Worm (Caenorhabditis elegans) whole organism, L3 larva: Measurements from ENCODE around the gene T24C4.2.

ENCODE experiments used
- ama-1 ChIP-seq: fragments of 150-350 bp; optimal IDR thresholded peaks from 2 replicates; lab custom pipeline; 2018
- ceh-82 ChIP-seq: fragments of 150-350 bp; optimal IDR thresholded peaks from 2 replicates; lab custom pipeline; 2014; ENCODE audit warnings: missing biosample characterization, missing genetic modification characterization
- fos-1 ChIP-seq: fragments of 150-350 bp; optimal IDR thresholded peaks from 2 replicates; lab custom pipeline; 2014; ENCODE audit warnings: missing biosample characterization, missing genetic modification characterization
- mdl-1 ChIP-seq: fragments of 150-350 bp; optimal IDR thresholded peaks from 2 replicates; lab custom pipeline; 2014; ENCODE audit warnings: missing biosample characterization, missing genetic modification characterization
- mml-1 ChIP-seq: fragments of 150-350 bp; sonication (generic microtip); optimal IDR thresholded peaks from 3 replicates; lab custom pipeline; 2014; ENCODE audit warnings: missing biosample characterization, missing genetic modification characterization
- nfya-1 ChIP-seq: sonication (generic microtip); optimal IDR thresholded peaks from 2 replicates; lab custom pipeline; 2017; ENCODE audit warnings: missing genetic modification characterization, mild to moderate bottlenecking, missing compliant biosample characterization, antibody characterized with exemption, moderate library complexity; ENCODE audit not compliant: insufficient read depth
- nhr-237 ChIP-seq: fragments of 150-350 bp; optimal IDR thresholded peaks from 2 replicates; lab custom pipeline; 2014; ENCODE audit warnings: missing biosample characterization, missing genetic modification characterization
- snpc-4 ChIP-seq: fragments of 150-350 bp; optimal IDR thresholded peaks from 2 replicates; lab custom pipeline; 2014; ENCODE audit warnings: missing biosample characterization, missing genetic modification characterization
- unc-39 ChIP-seq: sonication (generic microtip); optimal IDR thresholded peaks from 4 replicates; lab custom pipeline; 2017; ENCODE audit warnings: missing biosample characterization, missing genetic modification characterization
- unc-62 ChIP-seq: fragments of 150-350 bp; sonication (generic microtip); optimal IDR thresholded peaks from 4 replicates; lab custom pipeline; 2014; ENCODE audit warnings: missing biosample characterization, missing genetic modification reagents, missing genetic modification characterization
- ztf-11 ChIP-seq: fragments of 150-350 bp; optimal IDR thresholded peaks from 2 replicates; lab custom pipeline; 2014; ENCODE audit warnings: missing biosample characterization, missing genetic modification characterization

DNA sequence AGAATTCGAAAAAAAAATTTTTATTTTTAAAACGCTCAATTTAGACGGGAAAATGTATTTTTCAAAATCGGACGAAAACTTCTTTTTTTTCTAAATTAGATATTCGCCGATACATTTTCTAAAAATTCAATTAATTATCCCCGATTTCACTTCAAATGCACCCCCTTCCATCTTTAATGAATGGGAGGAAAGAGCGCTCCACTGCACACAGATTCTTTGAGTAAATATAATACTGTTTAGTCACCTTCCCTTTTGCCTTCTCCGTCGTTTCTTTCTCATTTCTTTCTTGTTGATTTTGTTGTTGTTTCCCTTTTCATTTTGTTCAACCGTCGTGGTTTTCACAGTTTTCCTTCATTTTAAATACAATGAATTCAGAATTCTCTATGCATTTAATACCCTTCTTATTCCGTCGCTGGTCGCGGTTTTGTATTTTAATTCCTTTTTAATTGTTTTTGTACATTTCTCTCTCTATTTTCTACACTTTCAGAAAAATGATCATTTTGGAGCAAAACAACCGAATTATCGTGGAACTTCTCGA, 7.9 kb downstream of the T24C4.2 start, which contains the start of gene arx-4:
- TF ChIP-seq ceh-82 (tag; lab: Kevin White, UChicago) (no peak), ztf-11 (tag; lab: Kevin White, UChicago) (no peak), ama-1 (lab: Kevin White, UChicago) (no peak), mdl-1 (no peak), nhr-237 (tag; lab: Kevin White, UChicago) (no peak), unc-39 (tag; lab: Kevin White, UChicago) (no peak), nfya-1 (tag; lab: Kevin White, UChicago) (no peak), snpc-4 (tag; lab: Kevin White, UChicago) (no peak), unc-62 (GFP tag; lab: Kevin White, UChicago) (no peak), mml-1 (no peak), fos-1 (no peak)
